Fruit fly (Drosophila melanogaster) whole organism, prepupa: Measurements from ENCODE around the gene CG42258.

Source experiments
- CG10631 ChIP-seq: fragments of 200-800 bp; sonication (Bioruptor generic); optimal IDR thresholded peaks from 2 replicates; lab custom pipeline; 2016; ENCODE audit warnings: missing biosample characterization, missing genetic modification characterization
- CG11294 ChIP-seq: fragments of 200-800 bp; sonication (Bioruptor generic); IDR thresholded peaks from 2 replicates; pipeline ENCODE4 v1.3.6; 2022; ENCODE audit warnings: missing biosample characterization, missing genetic modification characterization
- CG11762 ChIP-seq: fragments of 200-800 bp; sonication (Bioruptor generic); optimal IDR thresholded peaks from 3 replicates; lab custom pipeline; 2016; ENCODE audit warnings: missing biosample characterization, missing genetic modification characterization; ENCODE audit not compliant: insufficient read depth
- CG15336 ChIP-seq: fragments of 200-800 bp; sonication (Bioruptor generic); IDR thresholded peaks from 2 replicates; pipeline ENCODE4 v1.3.6; 2022; ENCODE audit warnings: missing biosample characterization, missing genetic modification characterization
- CG16779 ChIP-seq: fragments of 200-800 bp; sonication (Bioruptor generic); optimal IDR thresholded peaks from 3 replicates; lab custom pipeline; 2017; ENCODE audit warnings: missing biosample characterization, mild to moderate bottlenecking, missing genetic modification characterization
- CG3032 ChIP-seq: fragments of 200-800 bp; optimal IDR thresholded peaks from 2 replicates; lab custom pipeline; 2019; ENCODE audit warnings: missing biosample characterization, mild to moderate bottlenecking, missing genetic modification characterization, moderate library complexity
- CG31627 ChIP-seq: fragments of 200-800 bp; sonication (Bioruptor generic); optimal IDR thresholded peaks from 3 replicates; lab custom pipeline; 2016; ENCODE audit warnings: missing biosample characterization, missing genetic modification characterization
- CG32006 ChIP-seq: fragments of 200-800 bp; sonication (Bioruptor generic); optimal IDR thresholded peaks from 3 replicates; lab custom pipeline; 2017; ENCODE audit warnings: missing biosample characterization, mild to moderate bottlenecking, missing genetic modification characterization
- CG34406 ChIP-seq: fragments of 200-800 bp; sonication (Bioruptor generic); optimal IDR thresholded peaks from 3 replicates; lab custom pipeline; 2016; ENCODE audit warnings: missing biosample characterization, missing genetic modification characterization
- CG3919 ChIP-seq: fragments of 200-800 bp; sonication (Bioruptor generic); optimal IDR thresholded peaks from 3 replicates; lab custom pipeline; 2016; ENCODE audit warnings: missing biosample characterization, missing genetic modification characterization
- CG4318 ChIP-seq: fragments of 200-800 bp; sonication (Bioruptor generic); optimal IDR thresholded peaks from 3 replicates; lab custom pipeline; 2017; ENCODE audit warnings: missing biosample characterization, mild to moderate bottlenecking, missing genetic modification characterization
- CG6163 ChIP-seq: fragments of 200-800 bp; sonication (Bioruptor generic); IDR thresholded peaks from 3 replicates; pipeline ENCODE4 v1.3.6; 2022; ENCODE audit warnings: missing biosample characterization, missing genetic modification characterization
- CG6276 ChIP-seq: fragments of 200-800 bp; sonication (Bioruptor generic); optimal IDR thresholded peaks from 2 replicates; lab custom pipeline; 2017; ENCODE audit warnings: missing biosample characterization, mild to moderate bottlenecking, missing genetic modification characterization
- CG6792 ChIP-seq: fragments of 200-800 bp; sonication (Bioruptor generic); optimal IDR thresholded peaks from 3 replicates; lab custom pipeline; 2016; ENCODE audit warnings: missing biosample characterization, missing genetic modification characterization
- CG6808 ChIP-seq: fragments of 200-800 bp; sonication (Bioruptor generic); optimal IDR thresholded peaks from 3 replicates; lab custom pipeline; 2017; ENCODE audit warnings: missing biosample characterization, missing genetic modification characterization, mild to moderate bottlenecking, moderate library complexity, missing genetic modification reagents
- CG6854 ChIP-seq: fragments of 200-800 bp; sonication (Bioruptor generic); optimal IDR thresholded peaks from 2 replicates; lab custom pipeline; 2017; ENCODE audit warnings: missing biosample characterization, mild to moderate bottlenecking, missing genetic modification characterization
- CG8119 ChIP-seq: fragments of 200-800 bp; sonication (Bioruptor generic); IDR thresholded peaks from 3 replicates; pipeline ENCODE4 v1.3.6; 2022; ENCODE audit warnings: missing biosample characterization, missing genetic modification characterization
- CG8319 ChIP-seq: fragments of 200-800 bp; sonication (Bioruptor generic); optimal IDR thresholded peaks from 3 replicates; lab custom pipeline; 2016; ENCODE audit warnings: missing biosample characterization, missing genetic modification characterization
- CG9139 ChIP-seq: fragments of 200-800 bp; sonication (Bioruptor generic); optimal IDR thresholded peaks from 3 replicates; lab custom pipeline; 2017; ENCODE audit warnings: missing biosample characterization, mild to moderate bottlenecking, missing genetic modification characterization
- Eip75B ChIP-seq: fragments of 200-800 bp; sonication (Bioruptor generic); optimal IDR thresholded peaks from 3 replicates; lab custom pipeline; 2016; ENCODE audit warnings: missing biosample characterization, missing genetic modification characterization
- Eip78C ChIP-seq: fragments of 200-800 bp; sonication (Bioruptor generic); peaks from one replicate; lab custom pipeline; 2016; ENCODE audit warnings: missing biosample characterization, missing genetic modification characterization
- Eip93F ChIP-seq: fragments of 200-800 bp; sonication (Bioruptor generic); optimal IDR thresholded peaks from 2 replicates; lab custom pipeline; 2016; ENCODE audit warnings: missing biosample characterization, mild to moderate bottlenecking, missing genetic modification characterization
- Ets21C ChIP-seq: fragments of 200-800 bp; sonication (Bioruptor generic); optimal IDR thresholded peaks from 3 replicates; lab custom pipeline; 2016; ENCODE audit warnings: missing biosample characterization, missing genetic modification characterization
- Ets96B ChIP-seq: fragments of 200-800 bp; optimal IDR thresholded peaks from 2 replicates; lab custom pipeline; 2019; ENCODE audit warnings: missing biosample characterization, mild to moderate bottlenecking, missing genetic modification characterization, moderate library complexity
- Gug ChIP-seq: fragments of 200-800 bp; sonication (Bioruptor generic); IDR thresholded peaks from 2 replicates; pipeline ENCODE4 v1.3.6; 2022; ENCODE audit warnings: missing biosample characterization, missing genetic modification characterization
- Hr38 ChIP-seq: sonication (Bioruptor generic); optimal IDR thresholded peaks from 2 replicates; lab custom pipeline; 2016; ENCODE audit warnings: missing biosample characterization, missing genetic modification characterization
- Hr39 ChIP-seq: fragments of 200-800 bp; sonication (Bioruptor generic); optimal IDR thresholded peaks from 2 replicates; lab custom pipeline; 2016; ENCODE audit warnings: missing biosample characterization, missing genetic modification characterization
- Lpt ChIP-seq: fragments of 200-800 bp; sonication (Bioruptor generic); optimal IDR thresholded peaks from 3 replicates; lab custom pipeline; 2016; ENCODE audit warnings: missing biosample characterization, missing genetic modification characterization
- Met ChIP-seq: fragments of 200-800 bp; sonication (Bioruptor generic); optimal IDR thresholded peaks from 3 replicates; lab custom pipeline; 2016; ENCODE audit warnings: missing biosample characterization, missing genetic modification characterization
- OdsH ChIP-seq: fragments of 200-800 bp; sonication (Bioruptor generic); optimal IDR thresholded peaks from 3 replicates; lab custom pipeline; 2016; ENCODE audit warnings: missing biosample characterization, missing genetic modification characterization
- Smox ChIP-seq: fragments of 200-800 bp; sonication (Bioruptor generic); optimal IDR thresholded peaks from 3 replicates; lab custom pipeline; 2016; ENCODE audit warnings: missing biosample characterization, missing genetic modification characterization
- Sox102F ChIP-seq: fragments of 200-800 bp; sonication (Bioruptor generic); optimal IDR thresholded peaks from 2 replicates; lab custom pipeline; 2016; ENCODE audit warnings: missing biosample characterization, mild to moderate bottlenecking, missing genetic modification characterization
- Sox14 ChIP-seq: fragments of 200-800 bp; sonication (Bioruptor generic); optimal IDR thresholded peaks from 3 replicates; lab custom pipeline; 2016; ENCODE audit warnings: missing biosample characterization, missing genetic modification characterization
- Sox15 ChIP-seq: fragments of 200-800 bp; sonication (Bioruptor generic); optimal IDR thresholded peaks from 3 replicates; lab custom pipeline; 2016; ENCODE audit warnings: missing biosample characterization, missing genetic modification characterization
- achi ChIP-seq: fragments of 200-800 bp; sonication (Bioruptor generic); optimal IDR thresholded peaks from 3 replicates; lab custom pipeline; 2016; ENCODE audit warnings: missing biosample characterization, missing genetic modification characterization
- cyc ChIP-seq: fragments of 200-800 bp; sonication (Bioruptor generic); optimal IDR thresholded peaks from 3 replicates; lab custom pipeline; 2016; ENCODE audit warnings: missing biosample characterization, missing genetic modification characterization
- dsx ChIP-seq: fragments of 200-800 bp; optimal IDR thresholded peaks from 3 replicates; lab custom pipeline; 2019; ENCODE audit warnings: missing biosample characterization, mild to moderate bottlenecking, missing genetic modification characterization, moderate library complexity; ENCODE audit not compliant: poor library complexity, severe bottlenecking
- eg ChIP-seq: fragments of 200-800 bp; sonication (Bioruptor generic); IDR thresholded peaks from 3 replicates; pipeline ENCODE4 v1.3.6; 2022; ENCODE audit warnings: missing biosample characterization, missing genetic modification characterization
- fd59A ChIP-seq: fragments of 200-800 bp; sonication (Bioruptor generic); optimal IDR thresholded peaks from 2 replicates; lab custom pipeline; 2017; ENCODE audit warnings: missing biosample characterization, mild to moderate bottlenecking, missing genetic modification characterization, missing genetic modification reagents
- fd85E ChIP-seq: fragments of 200-800 bp; sonication (Bioruptor generic); optimal IDR thresholded peaks from 3 replicates; lab custom pipeline; 2016; ENCODE audit warnings: missing biosample characterization, missing genetic modification characterization
- fkh ChIP-seq: fragments of 200-800 bp; sonication (Bioruptor generic); optimal IDR thresholded peaks from 3 replicates; lab custom pipeline; 2017; ENCODE audit warnings: missing biosample characterization, mild to moderate bottlenecking, missing genetic modification characterization, moderate library complexity
- lz ChIP-seq: fragments of 200-800 bp; sonication (Bioruptor generic); optimal IDR thresholded peaks from 3 replicates; lab custom pipeline; 2016; ENCODE audit warnings: missing biosample characterization, missing genetic modification characterization
- net ChIP-seq: fragments of 200-800 bp; sonication (Bioruptor generic); optimal IDR thresholded peaks from 3 replicates; lab custom pipeline; 2016; ENCODE audit warnings: missing biosample characterization, missing genetic modification characterization
- pdm3 ChIP-seq: fragments of 200-800 bp; sonication (Bioruptor generic); optimal IDR thresholded peaks from 3 replicates; lab custom pipeline; 2016; ENCODE audit warnings: missing biosample characterization, missing genetic modification characterization
- spab ChIP-seq: fragments of 200-800 bp; sonication (Bioruptor generic); optimal IDR thresholded peaks from 2 replicates; lab custom pipeline; 2017; ENCODE audit warnings: missing biosample characterization, mild to moderate bottlenecking, missing genetic modification characterization, missing genetic modification reagents
- svp ChIP-seq: fragments of 200-800 bp; sonication (Bioruptor generic); peaks from one replicate; lab custom pipeline; 2016; ENCODE audit warnings: missing biosample characterization, missing genetic modification characterization
- topi ChIP-seq: fragments of 200-800 bp; sonication (Bioruptor generic); optimal IDR thresholded peaks from 3 replicates; lab custom pipeline; 2016; ENCODE audit warnings: missing biosample characterization, missing genetic modification characterization
- vri ChIP-seq: fragments of 200-800 bp; sonication (Bioruptor generic); optimal IDR thresholded peaks from 3 replicates; lab custom pipeline; 2016; ENCODE audit warnings: missing biosample characterization, mild to moderate bottlenecking, missing genetic modification characterization

CG42258 gene

dm6 chrX:12469778-12470177, 6.5 kb downstream of the CG42258 start (continued):
- TF ChIP-seq Met (GFP tag; lab: Kevin White, UChicago): peak; percentile 29
- TF ChIP-seq Eip75B (GFP tag; lab: Kevin White, UChicago): no peak
- peak; percentile 43 for TF ChIP-seq pdm3 (GFP tag; lab: Kevin White, UChicago)
- TF ChIP-seq Eip93F: no peak
- TF ChIP-seq CG15336 (GFP tag; lab: Robert Waterston, UW): peak; percentile 64
- peak; percentile 3 for TF ChIP-seq Sox14 (GFP tag; lab: Kevin White, UChicago)
- no peak for TF ChIP-seq CG9139 (GFP tag; lab: Kevin White, UChicago)
- no peak for TF ChIP-seq CG11294 (GFP tag; lab: Robert Waterston, UW)
- no peak for TF ChIP-seq dsx (GFP tag; lab: Kevin White, UChicago)
- TF ChIP-seq CG34406 (GFP tag; lab: Kevin White, UChicago): no peak
- no peak for TF ChIP-seq cyc (GFP tag; lab: Kevin White, UChicago)
- peak; percentile 9 for TF ChIP-seq Sox102F (GFP tag; lab: Kevin White, UChicago)
- no peak for TF ChIP-seq CG3032 (tag; lab: Kevin White, UChicago)
- peak; percentile 48 for TF ChIP-seq achi
- no peak for TF ChIP-seq CG6792 (GFP tag; lab: Kevin White, UChicago)
- no peak for TF ChIP-seq CG6808 (GFP tag; lab: Kevin White, UChicago)
- TF ChIP-seq CG4318: no peak
- peak; percentile 28 for TF ChIP-seq topi (GFP tag; lab: Kevin White, UChicago)
- TF ChIP-seq CG8119: peak; percentile 55; the same call in 2 of the 3 replicates
- TF ChIP-seq CG6163 (GFP tag; lab: Robert Waterston, UW): no peak; the same call in 2 of the 3 replicates
- TF ChIP-seq, all 60 proteins: peak for 26

- TF ChIP-seq CG6276 (GFP tag; lab: Kevin White, UChicago) (peak; percentile 32), Ets21C (no peak), CG31627 (GFP tag; lab: Kevin White, UChicago) (peak; percentile 25), Lpt (GFP tag; lab: Kevin White, UChicago) (no peak), CG6163 (GFP tag; lab: Robert Waterston, UW) (peak; percentile 56; the same call in 2 of the 3 replicates), Sox14 (GFP tag; lab: Kevin White, UChicago) (no peak), CG6792 (GFP tag; lab: Kevin White, UChicago) (peak; percentile 37), Smox (peak; percentile 20), CG3919 (GFP tag; lab: Kevin White, UChicago) (no peak), CG9139 (GFP tag; lab: Kevin White, UChicago) (no peak), Eip75B (GFP tag; lab: Kevin White, UChicago) (no peak), vri (GFP tag; lab: Kevin White, UChicago) (peak; percentile 67), net (peak; percentile 8), CG32006 (peak; percentile 55), Eip78C (GFP tag; lab: Kevin White, UChicago) (peak; percentile 65), CG11762 (GFP tag; lab: Kevin White, UChicago) (no peak), Sox15 (no peak), dsx (GFP tag; lab: Kevin White, UChicago) (no peak), fkh (peak; percentile 71), Gug (GFP tag; lab: Robert Waterston, UW) (peak; percentile 26; the same call in 1 of the 2 replicates), spab (GFP tag; lab: Kevin White, UChicago) (no peak), fd59A (GFP tag; lab: Kevin White, UChicago) (no peak), pdm3 (GFP tag; lab: Kevin White, UChicago) (no peak), CG3032 (tag; lab: Kevin White, UChicago) (peak; percentile 23), fd85E (no peak), CG10631 (GFP tag; lab: Kevin White, UChicago) (peak; percentile 11), Ets96B (tag; lab: Kevin White, UChicago) (peak; percentile 3), svp (GFP tag; lab: Kevin White, UChicago) (peak; percentile 72), CG6854 (no peak), Hr39 (GFP tag; lab: Kevin White, UChicago) (peak; percentile 27), eg (GFP tag; lab: Robert Waterston, UW) (peak; percentile 59), CG6808 (GFP tag; lab: Kevin White, UChicago) (no peak), CG16779 (tag; lab: Kevin White, UChicago) (no peak), Hr38 (GFP tag; lab: Kevin White, UChicago) (no peak), CG8319 (no peak), lz (GFP tag; lab: Kevin White, UChicago) (peak; percentile 23), OdsH (peak; percentile 23)
These were observed 7.0 kb downstream of the CG42258 start for dm6 chrX:12470187-12470931.
